Worm (Caenorhabditis elegans): ENCODE measurements around the gene fbxa-2.

ce11 chrV:16225524-16226116, 43.8 kb downstream of the fbxa-2 start:
- TF ChIP-seq ceh-16 (tag; optimal IDR thresholded peaks at IDR 0.05) = no peak
- TF ChIP-seq lsy-2 (tag; optimal IDR thresholded peaks at IDR 0.05) = no peak
- TF ChIP-seq ama-1 (optimal IDR thresholded peaks at IDR 0.05) = no peak
- TF ChIP-seq unc-62 (GFP tag; optimal IDR thresholded peaks at IDR 0.05) = no peak
- no peak for TF ChIP-seq lin-39 (tag; optimal IDR thresholded peaks at IDR 0.05)
- TF ChIP-seq nhr-129 (tag; optimal IDR thresholded peaks at IDR 0.05) = no peak
- no peak for TF ChIP-seq ztf-11 (tag; optimal IDR thresholded peaks at IDR 0.05)
- no peak for TF ChIP-seq unc-55 (GFP tag; optimal IDR thresholded peaks at IDR 0.05)
- no peak for TF ChIP-seq nhr-11 (tag; optimal IDR thresholded peaks at IDR 0.05)
- TF ChIP-seq nhr-237 (tag; optimal IDR thresholded peaks at IDR 0.05) = no peak
- TF ChIP-seq nhr-77 (tag; optimal IDR thresholded peaks at IDR 0.05) = no peak
- no peak for TF ChIP-seq ztf-4 (tag; optimal IDR thresholded peaks at IDR 0.05)
